Worm (Caenorhabditis elegans): ENCODE data around the gene snr-1.
A peak's percentile ranks its signal among the peaks of the same experiment; 100 is the strongest.
"Not testable (repeated sequence)": the region's sequence is repeated elsewhere in the genome, so short reads cannot be mapped to it uniquely, and the experiment has no call there.

The snr-1 gene

DNA sequence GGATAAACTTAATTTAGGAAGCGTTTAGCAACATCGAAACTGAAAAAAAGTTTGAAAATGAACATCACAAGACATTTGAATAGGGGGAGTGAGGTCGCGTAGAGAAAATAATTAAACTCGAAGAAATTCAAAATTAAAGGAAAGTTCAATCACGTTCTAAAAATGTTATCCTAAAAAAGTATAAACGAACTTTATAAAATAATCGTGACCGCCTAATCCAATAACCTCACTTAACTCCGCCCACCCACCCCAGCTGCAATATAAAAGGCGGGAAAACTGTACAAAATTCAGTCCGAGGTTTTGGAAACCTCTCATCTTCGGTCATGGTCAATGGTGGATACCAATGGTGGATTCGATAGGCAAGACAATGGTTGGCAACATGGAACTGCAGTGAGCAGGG is 22.9 kb upstream of the snr-1 start, which contains the start of gene Y116A8C.465:
Gene Y116A8C.465 (plus strand): TSS at position 301 of the 400 bp plus-strand sequence.
- not testable (repeated sequence) for TF ChIP-seq mab-5, elt-3, mdl-1 (tag; optimal IDR thresholded peaks at IDR 0.05)

DNA sequence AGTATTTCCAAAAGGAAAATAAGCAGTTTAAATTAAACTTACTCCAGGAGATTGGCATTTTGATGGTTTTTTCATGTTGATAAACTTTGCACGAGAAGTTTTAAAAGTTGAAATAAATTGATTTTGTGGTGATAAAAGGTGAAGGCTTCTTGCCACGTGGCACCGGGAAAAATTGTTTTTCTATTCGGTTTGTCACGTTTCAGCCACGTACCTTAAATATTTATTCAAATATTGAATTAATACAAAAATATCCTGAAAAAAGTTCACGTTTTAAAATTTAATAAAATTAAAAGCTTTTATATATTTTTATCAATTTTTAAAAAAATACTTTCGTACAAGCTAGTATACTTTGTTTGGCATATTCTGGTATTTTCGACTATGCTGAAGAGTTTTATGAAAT is 17.1 kb upstream of the snr-1 start, which contains the start of gene Y116A8C.24:
Gene Y116A8C.24 (minus strand): TSS at position 101 of the 400 bp plus-strand sequence.
- TF ChIP-seq mbf-1, nhr-6, C34F6.9 (tag; optimal IDR thresholded peaks at IDR 0.05): not testable (repeated sequence)

DNA sequence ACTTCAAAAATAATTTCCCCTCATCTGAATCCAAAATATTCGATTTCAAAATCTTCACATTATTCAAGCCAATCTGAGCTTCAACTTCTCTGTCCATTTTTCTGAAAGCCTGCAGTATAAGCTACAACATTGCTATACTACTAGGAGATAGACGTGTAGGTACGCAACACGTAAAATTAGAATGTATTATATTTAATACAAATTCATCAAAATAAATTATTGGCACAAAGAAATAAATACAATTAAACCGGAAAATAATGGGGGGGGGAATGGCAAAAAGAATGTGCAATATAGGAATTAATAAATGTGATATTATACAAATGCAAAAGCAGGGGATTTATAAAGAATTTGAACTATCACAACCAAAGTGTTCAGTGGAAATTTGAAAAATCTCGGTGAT is 9.2 kb upstream of the snr-1 start, which contains the start of gene Y116A8C.25:
Gene Y116A8C.25 (minus strand): TSS at position 101 of the 400 bp plus-strand sequence.
- TF ChIP-seq nhr-10 (tag; optimal IDR thresholded peaks at IDR 0.05) (no peak), lin-39 (tag; optimal IDR thresholded peaks at IDR 0.05) (no peak), nhr-25 (tag; optimal IDR thresholded peaks at IDR 0.05) (no peak), blmp-1 (tag; optimal IDR thresholded peaks at IDR 0.05; ENCODE audit: insufficient read depth) (no peak), ama-1 (optimal IDR thresholded peaks at IDR 0.05) (no peak), ceh-82 (tag; optimal IDR thresholded peaks at IDR 0.05) (no peak), mab-5 (tag; optimal IDR thresholded peaks at IDR 0.05) (no peak), lin-13 (GFP tag; optimal IDR thresholded peaks at IDR 0.05) (no peak), mbf-1 (tag; optimal IDR thresholded peaks at IDR 0.05) (no peak), nhr-6 (tag; optimal IDR thresholded peaks at IDR 0.05) (no peak), elt-3 (tag; optimal IDR thresholded peaks at IDR 0.05) (no peak), dmd-4 (tag; optimal IDR thresholded peaks at IDR 0.05) (no peak), lin-11 (tag; optimal IDR thresholded peaks at IDR 0.05) (no peak), fos-1 (tag; optimal IDR thresholded peaks at IDR 0.05) (no peak), unc-55 (GFP tag; optimal IDR thresholded peaks at IDR 0.05) (no peak), nhr-237 (tag; optimal IDR thresholded peaks at IDR 0.05) (no peak), ZK546.5 (tag; optimal IDR thresholded peaks at IDR 0.05) (no peak), nhr-12 (tag; optimal IDR thresholded peaks at IDR 0.05) (no peak), zag-1 (tag; optimal IDR thresholded peaks at IDR 0.05) (no peak)

DNA sequence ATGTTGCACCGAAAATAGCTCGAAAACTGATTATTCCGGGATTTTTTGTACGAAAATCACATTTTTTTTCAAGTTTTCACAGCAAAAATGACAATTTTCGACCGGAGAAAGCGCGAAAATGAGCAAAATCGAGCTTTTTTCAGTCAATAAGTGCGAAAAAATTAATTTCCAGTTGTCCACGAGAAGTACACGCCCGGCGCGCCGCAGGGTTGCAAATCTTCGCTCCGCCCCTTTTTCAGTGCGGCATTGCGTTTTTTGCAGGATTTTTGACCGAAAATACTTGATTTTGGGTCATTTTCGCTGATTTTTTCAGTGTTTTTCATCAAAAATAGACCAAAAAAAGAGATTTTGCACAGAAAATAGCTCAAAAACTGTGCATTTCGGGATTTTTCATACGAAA is 3.5 kb upstream of the snr-1 start:
- TF ChIP-seq sma-3 (GFP tag; optimal IDR thresholded peaks at IDR 0.05), result no peak
- no peak for TF ChIP-seq zag-1 (tag; optimal IDR thresholded peaks at IDR 0.05)
- no peak for TF ChIP-seq lin-11 (tag; optimal IDR thresholded peaks at IDR 0.05)
- no peak for TF ChIP-seq nhr-23 (tag; optimal IDR thresholded peaks at IDR 0.05)
- no peak for TF ChIP-seq mab-5 (tag; optimal IDR thresholded peaks at IDR 0.05)
- no peak for TF ChIP-seq elt-1 (tag; optimal IDR thresholded peaks at IDR 0.05)
- no peak for TF ChIP-seq nhr-25 (tag; optimal IDR thresholded peaks at IDR 0.05)
- no peak for TF ChIP-seq mbf-1 (tag; optimal IDR thresholded peaks at IDR 0.05)
- no peak for TF ChIP-seq aly-2 (tag; optimal IDR thresholded peaks at IDR 0.05)
- TF ChIP-seq mdl-1 (tag; optimal IDR thresholded peaks at IDR 0.05), result no peak
- TF ChIP-seq egl-27 (tag; optimal IDR thresholded peaks at IDR 0.05), result no peak
- no peak for TF ChIP-seq alr-1 (tag; optimal IDR thresholded peaks at IDR 0.05)
- TF ChIP-seq snpc-4 (tag; optimal IDR thresholded peaks at IDR 0.05), result no peak
- peak; percentile 40 for TF ChIP-seq unc-55 (GFP tag; optimal IDR thresholded peaks at IDR 0.05)
- no peak for TF ChIP-seq nhr-129 (tag; optimal IDR thresholded peaks at IDR 0.05)
- TF ChIP-seq lsy-2 (tag; optimal IDR thresholded peaks at IDR 0.05), result peak in 1 of 2 experiments; percentile 15

DNA sequence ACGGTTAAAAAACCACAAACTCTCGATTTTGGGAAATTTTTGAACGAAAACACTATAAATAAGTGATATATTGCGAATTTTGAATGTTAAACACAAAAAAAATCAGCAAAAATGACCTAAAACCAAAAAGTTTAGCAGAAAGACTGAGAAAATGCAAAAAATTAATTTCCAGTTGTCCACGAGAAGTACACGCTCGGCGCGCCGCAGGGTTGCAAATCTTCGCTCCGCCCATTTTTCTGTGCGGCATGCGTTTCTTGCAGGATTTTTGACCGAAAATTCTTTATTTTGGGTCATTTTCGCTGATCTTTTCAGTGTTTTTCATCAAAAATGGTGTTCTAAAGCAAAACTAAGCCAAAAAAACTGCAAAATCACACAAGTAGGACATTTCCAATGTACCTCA is 3.0 kb upstream of the snr-1 start:
- TF ChIP-seq nhr-25 (tag; optimal IDR thresholded peaks at IDR 0.05) (no peak), gmeb-1 (tag; optimal IDR thresholded peaks at IDR 0.05) (no peak), nhr-77 (tag; optimal IDR thresholded peaks at IDR 0.05) (no peak), lin-39 (tag; optimal IDR thresholded peaks at IDR 0.05) (no peak), nhr-237 (tag; optimal IDR thresholded peaks at IDR 0.05) (no peak), lin-11 (tag; optimal IDR thresholded peaks at IDR 0.05) (no peak), skn-1 (tag; optimal IDR thresholded peaks at IDR 0.05) (no peak), unc-62 (GFP tag; optimal IDR thresholded peaks at IDR 0.05) (no peak), ztf-1 (GFP tag; conservative IDR thresholded peaks at IDR 0.05) (no peak), mbf-1 (tag; optimal IDR thresholded peaks at IDR 0.05) (no peak), ceh-16 (tag; optimal IDR thresholded peaks at IDR 0.05) (no peak), ama-1 (optimal IDR thresholded peaks at IDR 0.05) (no peak), aly-2 (tag; optimal IDR thresholded peaks at IDR 0.05) (no peak), nhr-21 (tag; optimal IDR thresholded peaks at IDR 0.05) (no peak), alr-1 (tag; optimal IDR thresholded peaks at IDR 0.05) (no peak), mdl-1 (tag; optimal IDR thresholded peaks at IDR 0.05) (no peak)
